Worm (Caenorhabditis elegans) whole organism, L4 larva: ENCODE results near the gene T04C12.7.

Experiments used
- F44E2.7 ChIP-seq: fragments of 200-800 bp; sonication (Bioruptor generic); IDR thresholded peaks from 2 replicates; pipeline ENCODE4 v2.1.2; 2022; ENCODE audit warnings: missing genetic modification characterization, missing compliant biosample characterization
- hif-1 ChIP-seq, 2 experiments: sonication (generic microtip); optimal IDR thresholded peaks; 2 replicates each; lab custom pipeline; 2016 to 2017; ENCODE audit warnings: missing compliant biosample characterization in 2 of 2, missing genetic modification characterization in 2 of 2, missing genetic modification reagents in 2 of 2, missing genotype in 2 of 2, mild to moderate bottlenecking in 1 of 2
- lin-13 ChIP-seq: fragments of 150-350 bp; optimal IDR thresholded peaks from 2 replicates; lab custom pipeline; 2014; ENCODE audit warnings: missing biosample characterization, missing genetic modification reagents, missing genetic modification characterization
- mdl-1 ChIP-seq, 2 experiments: fragments of 150-350 bp in 1 of 2; sonication (generic microtip) in 1 of 2; optimal IDR thresholded peaks; 2 replicates each; lab custom pipeline; 2014 to 2017; ENCODE audit warnings: missing biosample characterization in 2 of 2, missing genetic modification characterization in 2 of 2
- mes-2 ChIP-seq: sonication (generic microtip); optimal IDR thresholded peaks from 2 replicates; lab custom pipeline; 2016; ENCODE audit warnings: missing genotype, mild to moderate bottlenecking, missing genetic modification characterization, missing compliant biosample characterization; ENCODE audit not compliant: poor library complexity, severe bottlenecking
- nhr-102 ChIP-seq: sonication (generic microtip); optimal IDR thresholded peaks from 2 replicates; lab custom pipeline; 2016; ENCODE audit warnings: mild to moderate bottlenecking, missing genetic modification characterization, moderate library complexity, missing compliant biosample characterization
- nhr-77 ChIP-seq: fragments of 150-350 bp; optimal IDR thresholded peaks from 2 replicates; lab custom pipeline; 2014; ENCODE audit warnings: missing biosample characterization, missing genetic modification characterization
- snpc-4 ChIP-seq: fragments of 150-350 bp; optimal IDR thresholded peaks from 2 replicates; lab custom pipeline; 2014; ENCODE audit warnings: missing biosample characterization, missing genetic modification characterization
- ztf-11 ChIP-seq: fragments of 150-350 bp; optimal IDR thresholded peaks from 2 replicates; lab custom pipeline; 2014; ENCODE audit warnings: missing biosample characterization, missing genetic modification characterization

DNA sequence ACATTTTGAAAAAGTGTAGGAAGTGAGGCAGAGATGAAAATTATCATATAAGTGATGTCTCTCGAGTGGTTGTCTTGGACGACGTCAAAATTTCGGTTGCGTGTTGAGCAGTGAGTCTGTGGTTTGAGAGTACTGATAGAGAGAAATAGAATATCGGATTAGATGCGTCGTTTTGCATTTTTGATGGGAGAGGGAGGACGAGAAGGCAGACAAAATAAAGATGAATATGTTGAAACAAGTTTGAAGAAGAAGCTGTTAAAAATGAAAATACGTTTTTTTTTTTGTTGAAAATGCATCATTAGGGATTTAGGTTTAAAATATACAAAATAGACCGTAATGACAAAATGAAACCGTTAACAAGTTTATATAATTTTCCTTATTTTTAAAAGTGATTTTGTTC, 9.2 kb downstream of the T04C12.7 start, which contains the start of gene T04C12.9:
- TF ChIP-seq F44E2.7, result no peak
- no peak for TF ChIP-seq snpc-4 (tag; lab: Kevin White, UChicago)
- no peak for TF ChIP-seq nhr-102 (tag; lab: Kevin White, UChicago)
- no peak for TF ChIP-seq mdl-1 (tag; optimal IDR thresholded peaks at IDR 0.05; lab: Kevin White, UChicago)
- TF ChIP-seq hif-1 (tag; optimal IDR thresholded peaks at IDR 0.05; lab: Kevin White, UChicago), result no peak
- TF ChIP-seq nhr-77, result no peak
- no peak for TF ChIP-seq ztf-11 (tag; lab: Kevin White, UChicago)
- TF ChIP-seq lin-13, result no peak
- TF ChIP-seq mes-2 (tag; lab: Kevin White, UChicago), result no peak
